Worm (Caenorhabditis elegans): ENCODE results near the gene T13C2.7.

T13C2.7 gene

DNA sequence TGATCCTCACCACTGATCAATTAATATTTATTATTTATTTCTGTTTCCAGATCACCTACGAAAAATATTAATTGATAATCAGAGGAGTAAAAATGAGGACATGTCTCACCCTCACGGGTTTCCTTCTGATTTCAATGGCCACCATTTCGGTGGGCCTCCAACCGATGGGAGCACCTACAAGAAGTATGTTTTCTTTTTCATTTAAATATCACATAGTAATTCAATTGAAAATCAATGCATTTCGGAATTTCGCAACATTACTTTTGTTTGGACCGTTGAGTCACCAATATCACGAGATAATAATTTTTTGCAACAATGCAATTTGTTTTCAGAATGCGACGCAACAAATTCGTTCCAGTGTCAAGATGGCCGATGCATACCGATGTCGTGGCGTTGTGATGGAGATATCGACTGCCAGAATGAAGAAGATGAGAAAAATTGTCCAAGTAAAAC lies 4.2 kb downstream of the T13C2.7 start, which contains the start of gene gldi-2:
Gene gldi-2, plus strand, starts transcription at position 51 of the 453 bp plus-strand sequence.
- no peak for TF ChIP-seq snpc-4 (tag; optimal IDR thresholded peaks at IDR 0.05)
- no peak for TF ChIP-seq sptf-1 (tag; optimal IDR thresholded peaks at IDR 0.05)
- TF ChIP-seq hpl-2 (GFP tag; optimal IDR thresholded peaks at IDR 0.05), result no peak
- TF ChIP-seq blmp-1 (tag; optimal IDR thresholded peaks at IDR 0.05), result no peak
- TF ChIP-seq zag-1 (tag; optimal IDR thresholded peaks at IDR 0.05), result no peak
- no peak for TF ChIP-seq nhr-71 (tag; optimal IDR thresholded peaks at IDR 0.05)
- no peak for TF ChIP-seq lin-14 (GFP tag; optimal IDR thresholded peaks at IDR 0.05)
- TF ChIP-seq mab-9 (GFP tag; IDR thresholded peaks at IDR 0.05), result no peak
- no peak for TF ChIP-seq efl-1 (optimal IDR thresholded peaks at IDR 0.05)
- no peak for TF ChIP-seq efl-1 (GFP tag; optimal IDR thresholded peaks at IDR 0.05 in 1 of 2)
- no peak for TF ChIP-seq elt-3 (tag; optimal IDR thresholded peaks at IDR 0.05)

DNA sequence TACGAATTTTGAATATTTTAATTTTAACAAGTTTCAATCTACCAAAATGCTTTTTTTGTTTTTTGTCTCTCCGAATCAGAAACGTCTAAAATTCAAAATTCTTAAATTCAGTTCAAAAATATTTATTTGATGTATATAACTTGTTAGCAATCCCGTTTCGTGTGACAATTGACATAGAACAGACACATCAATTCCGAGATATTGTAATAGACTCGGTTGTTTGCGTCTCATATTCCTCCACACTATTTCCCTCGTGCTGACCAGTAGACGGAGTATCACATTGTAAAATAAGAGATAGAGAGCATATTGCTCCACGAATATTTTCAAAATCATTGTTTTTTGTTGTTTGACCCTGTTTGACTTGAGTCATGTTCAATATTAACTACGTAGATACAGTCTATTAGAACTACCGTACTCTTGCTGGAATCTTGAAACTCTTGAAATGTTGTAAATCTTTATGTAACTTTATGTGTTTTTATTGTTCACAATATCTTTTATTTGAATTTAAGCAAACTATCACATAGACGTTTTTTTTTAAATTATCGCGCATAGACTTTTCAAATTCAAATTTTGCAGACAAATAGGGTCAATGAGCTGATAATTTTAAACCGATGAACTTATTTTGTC lies 9.6 kb downstream of the T13C2.7 start, which contains the start of gene T13C2.3:
Gene T13C2.3, plus strand, starts transcription at position 577 of the 627 bp plus-strand sequence.
- TF ChIP-seq sptf-1 (tag; optimal IDR thresholded peaks at IDR 0.05) (no peak), lin-35 (GFP tag; optimal IDR thresholded peaks at IDR 0.05) (no peak), fkh-8 (tag; optimal IDR thresholded peaks at IDR 0.05) (no peak), alr-1 (tag; optimal IDR thresholded peaks at IDR 0.05; ENCODE audit: borderline replicate concordance) (no peak), pqm-1 (tag; optimal IDR thresholded peaks at IDR 0.05) (no peak), unc-30 (tag; optimal IDR thresholded peaks at IDR 0.05) (no peak), efl-1 (optimal IDR thresholded peaks at IDR 0.05) (no peak), efl-1 (GFP tag; optimal IDR thresholded peaks at IDR 0.05 in 1 of 2) (peak in 1 of 2 experiments; percentile 9), ces-1 (GFP tag; optimal IDR thresholded peaks at IDR 0.05) (no peak), dsc-1 (tag; optimal IDR thresholded peaks at IDR 0.05) (no peak), rnt-1 (tag; optimal IDR thresholded peaks at IDR 0.05) (peak; percentile 6), mep-1 (tag; optimal IDR thresholded peaks at IDR 0.05) (no peak), mab-9 (GFP tag; IDR thresholded peaks at IDR 0.05) (no peak), lin-14 (GFP tag; optimal IDR thresholded peaks at IDR 0.05) (peak; percentile 31), ama-1 (optimal IDR thresholded peaks at IDR 0.05) (no peak), hpl-2 (GFP tag; optimal IDR thresholded peaks at IDR 0.05) (no peak), unc-98 (GFP tag; IDR thresholded peaks at IDR 0.05) (no peak), blmp-1 (tag; optimal IDR thresholded peaks at IDR 0.05) (no peak), grh-1 (GFP tag; IDR thresholded peaks at IDR 0.05) (no peak), C34B4.2 (tag; optimal IDR thresholded peaks at IDR 0.05) (no peak), nhr-84 (tag; optimal IDR thresholded peaks at IDR 0.05) (no peak), fkh-10 (GFP tag; optimal IDR thresholded peaks at IDR 0.05) (no peak), sup-37 (GFP tag; optimal IDR thresholded peaks at IDR 0.05) (no peak), snpc-4 (tag; optimal IDR thresholded peaks at IDR 0.05) (no peak), lin-39 (tag; optimal IDR thresholded peaks at IDR 0.05) (no peak)

DNA sequence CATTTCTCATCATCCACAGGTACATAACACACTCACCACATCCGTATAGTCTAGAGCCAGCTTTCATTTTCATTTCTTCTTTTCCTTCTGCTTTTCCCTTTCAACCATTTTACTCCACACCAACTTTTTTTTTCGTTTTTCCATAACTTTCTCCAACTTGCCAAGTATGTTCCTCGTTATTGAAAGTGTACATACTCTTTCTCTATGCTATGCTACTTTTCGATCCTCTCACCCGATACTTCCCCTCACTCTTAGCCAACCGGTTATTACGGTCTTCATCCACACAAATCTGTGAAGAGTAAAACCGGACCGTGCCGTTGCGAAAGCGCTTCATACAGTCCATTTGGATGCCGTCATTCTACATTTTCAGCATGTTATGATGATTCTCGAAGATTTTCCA lies 12.7 kb downstream of the T13C2.7 start, which contains the start of gene T13C2.2:
Gene T13C2.2, plus strand, starts transcription at position 301 of the 400 bp plus-strand sequence.
- TF ChIP-seq mef-2 (tag; optimal IDR thresholded peaks at IDR 0.05) (no peak), nhr-76 (tag; optimal IDR thresholded peaks at IDR 0.05) (no peak), alr-1 (tag; optimal IDR thresholded peaks at IDR 0.05; ENCODE audit: borderline replicate concordance) (no peak), irx-1 (tag; optimal IDR thresholded peaks at IDR 0.05) (no peak), fkh-10 (GFP tag; optimal IDR thresholded peaks at IDR 0.05) (no peak), Y116A8C.19 (tag; optimal IDR thresholded peaks at IDR 0.05; ENCODE audit: borderline replicate concordance) (no peak), C04F5.9 (tag; optimal IDR thresholded peaks at IDR 0.05) (no peak), blmp-1 (tag; optimal IDR thresholded peaks at IDR 0.05) (peak; percentile 52)

DNA sequence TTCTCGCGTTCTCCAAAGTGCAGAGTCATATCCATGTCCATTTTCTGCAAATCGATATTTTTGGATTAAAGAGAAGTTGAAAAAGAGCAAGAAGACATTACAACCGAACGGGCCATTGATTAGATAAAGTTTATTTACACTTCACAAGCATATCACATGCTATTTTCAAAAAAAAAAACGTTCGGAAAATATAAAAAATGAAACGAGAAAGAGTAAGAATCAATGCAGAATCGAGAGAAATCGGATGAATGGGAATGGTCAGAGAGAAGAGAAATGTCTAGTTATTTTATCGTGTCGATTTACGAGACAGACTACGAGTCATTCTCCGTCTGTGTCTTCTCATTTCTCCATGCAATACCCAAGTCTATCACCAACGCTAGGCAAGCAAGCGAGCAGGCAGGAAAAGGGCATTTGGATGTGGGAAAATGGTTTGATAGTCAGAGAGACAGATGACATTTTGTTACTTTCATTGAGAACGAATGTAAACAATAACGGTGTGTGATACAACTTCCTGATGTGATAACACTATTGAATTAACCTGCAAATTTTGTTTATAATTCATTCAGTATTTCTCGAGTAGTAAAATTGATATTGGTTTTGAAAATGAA lies 21.0 kb downstream of the T13C2.7 start, which contains the start of gene F31E8.4:
Gene F31E8.4, minus strand, starts transcription at position 51 of the 608 bp plus-strand sequence.
- TF ChIP-seq efl-1 (optimal IDR thresholded peaks at IDR 0.05) (peak; percentile 5), efl-1 (GFP tag; optimal IDR thresholded peaks at IDR 0.05 in 1 of 2) (no peak), elt-3 (tag; optimal IDR thresholded peaks at IDR 0.05) (peak in 1 of 6 experiments; percentile 52), lin-35 (GFP tag; optimal IDR thresholded peaks at IDR 0.05) (peak in 1 of 2 experiments; percentile 39), sup-37 (GFP tag; optimal IDR thresholded peaks at IDR 0.05) (no peak), ets-5 (GFP tag; IDR thresholded peaks at IDR 0.05) (no peak), mdl-1 (tag; optimal IDR thresholded peaks at IDR 0.05) (peak in 1 of 2 experiments; percentile 24), nhr-84 (tag; optimal IDR thresholded peaks at IDR 0.05) (no peak), snu-23 (GFP tag; optimal IDR thresholded peaks at IDR 0.05) (peak; percentile 38), mep-1 (tag; optimal IDR thresholded peaks at IDR 0.05) (peak; percentile 12), nhr-20 (tag; optimal IDR thresholded peaks at IDR 0.05) (peak; percentile 47), fkh-10 (GFP tag; optimal IDR thresholded peaks at IDR 0.05) (no peak), rnt-1 (tag; optimal IDR thresholded peaks at IDR 0.05) (peak; percentile 14), nhr-71 (tag; optimal IDR thresholded peaks at IDR 0.05) (peak; percentile 22), ceh-8 (GFP tag; optimal IDR thresholded peaks at IDR 0.05) (no peak), lsy-2 (tag; optimal IDR thresholded peaks at IDR 0.05) (peak in 1 of 2 experiments; percentile 19), nhr-90 (tag; optimal IDR thresholded peaks at IDR 0.05; ENCODE audit: poor library complexity) (peak; percentile 0), ceh-90 (tag; optimal IDR thresholded peaks at IDR 0.05) (no peak), lir-3 (tag; optimal IDR thresholded peaks at IDR 0.05; ENCODE audit: poor library complexity) (no peak), blmp-1 (tag; optimal IDR thresholded peaks at IDR 0.05) (peak; percentile 67), lin-14 (GFP tag; optimal IDR thresholded peaks at IDR 0.05) (peak; percentile 81)

Data from whole organism, L1 larva.